1 fruit fly cellular context compared by ENCODE assay signal in the genomic region with DNA sequence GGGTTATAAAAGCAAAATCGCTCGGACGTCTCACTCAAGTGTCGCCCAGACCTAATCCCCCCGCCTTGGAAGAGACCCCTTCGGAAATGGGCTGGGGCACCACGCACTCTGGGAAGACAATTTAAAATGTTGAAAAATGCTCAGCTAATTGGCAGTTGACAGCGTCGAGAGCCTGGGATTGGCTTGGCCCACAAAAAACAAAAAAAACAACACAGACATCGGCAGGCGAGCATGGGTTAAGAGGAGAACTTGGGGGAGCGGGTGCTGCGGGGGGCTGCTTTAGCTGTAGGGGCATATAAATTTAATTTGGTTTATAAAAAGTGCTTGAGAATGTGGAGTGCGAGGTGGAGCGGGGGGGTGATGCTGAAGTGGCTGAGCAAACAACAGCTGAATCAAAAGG.
TF ChIP-seq lines count a peak whose summit lies in the region.

No protein-coding gene starts in this region.

TF ChIP-seq in whole organism, embryonic, 481 proteins besides CTCF, POLR2A, EP300 and RAD21 (continued from another document):
- TF ChIP-seq CG12071 (GFP tag; optimal IDR thresholded peaks at IDR 0.05; lab: Kevin White, UChicago) (no peak), sr (GFP tag; IDR thresholded peaks at IDR 0.05; lab: Robert Waterston, UW) (no peak), abd-A (tag; optimal IDR thresholded peaks at IDR 0.05; lab: Kevin White, UChicago) (peak; percentile 67), CG8478 (optimal IDR thresholded peaks at IDR 0.05; lab: Kevin White, UChicago) (no peak), z (GFP tag; IDR thresholded peaks at IDR 0.05; lab: Robert Waterston, UW) (peak; percentile 47; the same call in 1 of the 3 replicates), run (tag; optimal IDR thresholded peaks at IDR 0.05; lab: Kevin White, UChicago) (no peak), gro (GFP tag; optimal IDR thresholded peaks at IDR 0.05; lab: Kevin White, UChicago) (no peak), CG5180 (GFP tag; optimal IDR thresholded peaks at IDR 0.05; lab: Kevin White, UChicago) (peak; percentile 47), kni (GFP tag; optimal IDR thresholded peaks at IDR 0.05; lab: Kevin White, UChicago) (no peak), Pdp1 (GFP tag; optimal IDR thresholded peaks at IDR 0.05; lab: Kevin White, UChicago) (peak in 1 of 2 experiments; percentile 12), amos (GFP tag; IDR thresholded peaks at IDR 0.05; lab: Robert Waterston, UW; ENCODE audit: partially characterized antibody) (no peak), Ets65A (GFP tag; lab: Kevin White, UChicago) (peak; percentile 36), CG10565 (GFP tag; optimal IDR thresholded peaks at IDR 0.05; lab: Kevin White, UChicago) (no peak), lov (optimal IDR thresholded peaks at IDR 0.05; lab: Kevin White, UChicago) (no peak), lov (GFP tag; IDR thresholded peaks at IDR 0.05; lab: Robert Waterston, UW) (no peak), Ada2b (GFP tag; IDR thresholded peaks at IDR 0.05; lab: Robert Waterston, UW) (no peak), HLHmδ (GFP tag; optimal IDR thresholded peaks at IDR 0.05; lab: Kevin White, UChicago) (no peak), sens (GFP tag; lab: Kevin White, UChicago) (no peak), fd96Cb (tag; optimal IDR thresholded peaks at IDR 0.05; lab: Kevin White, UChicago) (no peak), CG18599 (GFP tag; optimal IDR thresholded peaks at IDR 0.05; lab: Kevin White, UChicago) (peak; percentile 14), CG43689 (GFP tag; IDR thresholded peaks at IDR 0.05; lab: Robert Waterston, UW) (no peak), her (GFP tag; optimal IDR thresholded peaks at IDR 0.05; lab: Kevin White, UChicago) (no peak), sob (GFP tag; IDR thresholded peaks at IDR 0.05; lab: Robert Waterston, UW) (0 out of 2 replicates have a peak, but pooled peaks have one; percentile 8), nau (GFP tag; optimal IDR thresholded peaks at IDR 0.05; lab: Kevin White, UChicago) (peak; percentile 62), Nf-YB (GFP tag; optimal IDR thresholded peaks at IDR 0.05; lab: Kevin White, UChicago) (peak; percentile 15), CG10147 (GFP tag; optimal IDR thresholded peaks at IDR 0.05; lab: Kevin White, UChicago) (no peak), CG2129 (GFP tag; IDR thresholded peaks at IDR 0.05; lab: Robert Waterston, UW; ENCODE audit: partially characterized antibody) (no peak), twi (tag; optimal IDR thresholded peaks at IDR 0.05; lab: Kevin White, UChicago) (no peak), org-1 (GFP tag; optimal IDR thresholded peaks at IDR 0.05; lab: Kevin White, UChicago) (no peak), CG2712 (tag; optimal IDR thresholded peaks at IDR 0.05; lab: Kevin White, UChicago) (no peak)
